Fruit fly (Drosophila melanogaster) whole organism, pupa: ENCODE measurements around the gene ATP6AP2.

Experiments
- CG10348 ChIP-seq: fragments of 200-800 bp; sonication (Bioruptor generic); IDR thresholded peaks from 2 replicates; pipeline ENCODE4 v1.3.6; 2022; ENCODE audit warnings: missing biosample characterization, missing genetic modification characterization
- CG12605 ChIP-seq: fragments of 200-800 bp; sonication (Bioruptor generic); IDR thresholded peaks from 2 replicates; pipeline ENCODE4 v1.3.6; 2022; ENCODE audit warnings: missing biosample characterization, missing genetic modification characterization
- CG13204 ChIP-seq: fragments of 200-800 bp; sonication (Bioruptor generic); optimal IDR thresholded peaks from 2 replicates; lab custom pipeline; 2018; ENCODE audit warnings: missing biosample characterization, mild to moderate bottlenecking, missing genetic modification characterization, moderate library complexity
- CG14655 ChIP-seq: fragments of 200-800 bp; sonication (Bioruptor generic); optimal IDR thresholded peaks from 3 replicates; lab custom pipeline; 2017; ENCODE audit warnings: mild to moderate bottlenecking, missing biosample characterization, missing genetic modification reagents, missing genetic modification characterization
- CG15710 ChIP-seq: fragments of 200-800 bp; sonication (Bioruptor generic); optimal IDR thresholded peaks from 2 replicates; lab custom pipeline; 2018; ENCODE audit warnings: missing biosample characterization, mild to moderate bottlenecking, missing genetic modification characterization, moderate library complexity
- CG17806 ChIP-seq: fragments of 200-800 bp; sonication (Bioruptor generic); optimal IDR thresholded peaks from 2 replicates; lab custom pipeline; 2018; ENCODE audit warnings: missing biosample characterization, mild to moderate bottlenecking, missing genetic modification characterization, moderate library complexity
- CG32121 ChIP-seq: fragments of 200-800 bp; sonication (Bioruptor generic); IDR thresholded peaks from 2 replicates; pipeline ENCODE4 v1.3.6; 2022; ENCODE audit warnings: missing biosample characterization, missing genetic modification characterization
- CG34367 ChIP-seq: fragments of 200-800 bp; sonication (Bioruptor generic); optimal IDR thresholded peaks from 2 replicates; lab custom pipeline; 2018; ENCODE audit warnings: missing biosample characterization, mild to moderate bottlenecking, missing genetic modification characterization
- CG4496 ChIP-seq: fragments of 200-800 bp; sonication (Bioruptor generic); IDR thresholded peaks from 3 replicates; pipeline ENCODE4 v1.3.6; 2022; ENCODE audit warnings: missing biosample characterization, missing genetic modification characterization
- CG8301 ChIP-seq: fragments of 200-800 bp; sonication (Bioruptor generic); optimal IDR thresholded peaks from 2 replicates; lab custom pipeline; 2018; ENCODE audit warnings: missing biosample characterization, mild to moderate bottlenecking, missing genetic modification characterization
- CG9948 ChIP-seq: fragments of 200-800 bp; sonication (Bioruptor generic); optimal IDR thresholded peaks from 2 replicates; lab custom pipeline; 2018; ENCODE audit warnings: missing biosample characterization, mild to moderate bottlenecking, missing genetic modification characterization, moderate library complexity
- EcR ChIP-seq: fragments of 200-800 bp; sonication (Bioruptor generic); optimal IDR thresholded peaks from 3 replicates; lab custom pipeline; 2019; ENCODE audit warnings: missing biosample characterization, missing genetic modification characterization, mild to moderate bottlenecking, moderate library complexity, missing genetic modification reagents
- Ets98B ChIP-seq: fragments of 200-800 bp; sonication (Bioruptor generic); IDR thresholded peaks from 2 replicates; pipeline ENCODE4 v1.3.6; 2022; ENCODE audit warnings: missing biosample characterization, missing genetic modification characterization
- Pif1A ChIP-seq: fragments of 200-800 bp; sonication (Bioruptor generic); optimal IDR thresholded peaks from 3 replicates; lab custom pipeline; 2016; ENCODE audit warnings: missing biosample characterization, missing genetic modification characterization
- Pif1B ChIP-seq: fragments of 200-800 bp; sonication (Bioruptor generic); optimal IDR thresholded peaks from 3 replicates; lab custom pipeline; 2016; ENCODE audit warnings: missing biosample characterization, missing genetic modification characterization
- fd96Ca ChIP-seq: fragments of 200-800 bp; sonication (Bioruptor generic); IDR thresholded peaks from 3 replicates; pipeline ENCODE4 v1.3.6; 2022; ENCODE audit warnings: missing biosample characterization, missing genetic modification characterization
- gl ChIP-seq: fragments of 200-800 bp; sonication (Bioruptor generic); optimal IDR thresholded peaks from 2 replicates; lab custom pipeline; 2018; ENCODE audit warnings: missing biosample characterization, mild to moderate bottlenecking, missing genetic modification characterization
- rn ChIP-seq: fragments of 200-800 bp; sonication (Bioruptor generic); IDR thresholded peaks from 2 replicates; pipeline ENCODE4 v1.3.6; 2022; ENCODE audit warnings: missing biosample characterization, missing genetic modification characterization

ATP6AP2 gene

dm6 chr3R:9264042-9264441 lies 3.6 kb downstream of the ATP6AP2 start, which contains the start of gene sage:
Gene sage, minus strand, starts transcription at chr3R:9264142.
- TF ChIP-seq CG4496 (GFP tag; lab: Robert Waterston, UW) (no peak), CG14655 (GFP tag; lab: Kevin White, UChicago) (no peak), fd96Ca (GFP tag; lab: Robert Waterston, UW) (no peak), CG8301 (tag; lab: Kevin White, UChicago) (no peak), CG13204 (GFP tag; lab: Kevin White, UChicago) (no peak), CG15710 (tag; lab: Kevin White, UChicago) (no peak), CG9948 (tag; lab: Kevin White, UChicago) (no peak), Ets98B (GFP tag; lab: Robert Waterston, UW) (no peak), EcR (GFP tag; lab: Kevin White, UChicago) (no peak), Pif1B (GFP tag; lab: Kevin White, UChicago) (no peak), Pif1A (GFP tag; lab: Kevin White, UChicago) (no peak), CG32121 (no peak), rn (GFP tag; lab: Robert Waterston, UW) (no peak), CG17806 (tag; lab: Kevin White, UChicago) (no peak), CG34367 (tag; lab: Kevin White, UChicago) (no peak)

- TF ChIP-seq CG32121 (no peak), CG8301 (tag; lab: Kevin White, UChicago) (no peak), CG12605 (GFP tag; lab: Robert Waterston, UW) (no peak)
These were observed 6.3 kb downstream of the ATP6AP2 start, which contains the start of the genes TrpRS and Vps16A for dm6 chr3R:9266765-9267164. Gene TrpRS, minus strand, starts transcription at chr3R:9266904. Gene Vps16A, plus strand, starts transcription at chr3R:9267019.

- TF ChIP-seq CG10348 (GFP tag; lab: Robert Waterston, UW) = no peak
- no peak for TF ChIP-seq CG34367 (tag; lab: Kevin White, UChicago)
- TF ChIP-seq CG9948 (tag; lab: Kevin White, UChicago) = no peak
- no peak for TF ChIP-seq CG8301 (tag; lab: Kevin White, UChicago)
- TF ChIP-seq Ets98B (GFP tag; lab: Robert Waterston, UW) = no peak
- no peak for TF ChIP-seq CG14655 (GFP tag; lab: Kevin White, UChicago)
- TF ChIP-seq gl = no peak
- no peak for TF ChIP-seq fd96Ca (GFP tag; lab: Robert Waterston, UW)
- no peak for TF ChIP-seq CG32121
- no peak for TF ChIP-seq CG12605 (GFP tag; lab: Robert Waterston, UW)
- TF ChIP-seq, all 21 proteins: peak for 0
These were observed 27.3 kb downstream of the ATP6AP2 start for dm6 chr3R:9287710-9288109.

- TF ChIP-seq EcR (GFP tag; lab: Kevin White, UChicago) (no peak), Pif1B (GFP tag; lab: Kevin White, UChicago) (no peak)
These were observed 36.7 kb downstream of the ATP6AP2 start for dm6 chr3R:9297163-9297562.
